Worm (Caenorhabditis elegans): Measurements from ENCODE around the gene C25G4.3.

DNA sequence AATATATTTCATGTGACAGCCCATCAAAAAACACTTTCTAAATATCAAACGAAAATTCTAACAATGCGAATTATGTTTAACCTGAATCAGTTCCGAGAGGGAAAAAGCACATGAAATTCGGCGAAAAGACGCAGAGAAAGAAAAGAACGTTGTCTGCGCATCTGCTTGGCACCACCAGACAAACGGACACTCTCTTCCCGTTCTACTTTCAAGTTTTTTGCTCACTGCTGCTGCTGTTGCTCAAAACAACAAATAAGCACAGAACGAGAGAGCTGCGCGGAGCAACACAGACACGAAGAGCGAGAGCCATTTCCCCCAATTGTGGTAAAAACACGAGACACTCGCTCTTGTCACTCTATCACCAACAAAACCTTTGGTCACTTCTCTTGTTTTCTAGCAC, 19.1 kb upstream of the C25G4.3 start:
- TF ChIP-seq mab-5 (tag; optimal IDR thresholded peaks at IDR 0.05) (no peak), ama-1 (optimal IDR thresholded peaks at IDR 0.05) (no peak), lin-11 (tag; optimal IDR thresholded peaks at IDR 0.05) (peak; percentile 40), unc-39 (tag; optimal IDR thresholded peaks at IDR 0.05) (no peak), lin-39 (tag; optimal IDR thresholded peaks at IDR 0.05) (no peak), zag-1 (tag; optimal IDR thresholded peaks at IDR 0.05) (no peak), unc-55 (GFP tag; optimal IDR thresholded peaks at IDR 0.05) (peak; percentile 63), skn-1 (tag; optimal IDR thresholded peaks at IDR 0.05) (no peak)
